Fruit fly (Drosophila melanogaster): ENCODE measurements around the gene Rabex-5.

Rabex-5 gene

DNA sequence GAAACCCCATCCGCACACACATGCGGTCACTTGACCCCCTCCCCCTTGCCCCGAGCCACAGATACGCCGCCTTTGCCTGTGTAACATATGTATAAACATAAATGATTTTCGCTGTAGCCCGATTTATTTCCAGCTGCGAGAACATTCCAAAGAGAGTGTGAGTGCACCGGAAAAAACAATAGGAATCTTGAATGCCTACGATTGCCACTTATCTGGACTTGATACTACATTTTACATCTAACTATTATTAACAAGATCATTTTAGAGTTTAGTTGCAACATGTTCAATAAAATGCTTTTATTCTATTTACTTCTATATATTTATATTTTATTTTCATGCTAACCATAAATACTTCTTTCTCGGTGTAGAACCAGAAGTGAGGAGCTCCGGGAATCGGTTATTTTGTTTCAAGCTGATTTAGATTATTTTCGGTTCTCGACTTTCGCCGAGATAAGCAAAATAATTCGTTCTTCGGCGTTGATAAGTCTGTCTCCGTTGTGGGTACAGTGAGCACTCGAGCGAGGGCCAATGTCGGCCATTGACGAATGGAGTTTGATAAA, 4.4 kb downstream of the Rabex-5 start:
- peak; percentile 95 for TF ChIP-seq noc (tag; optimal IDR thresholded peaks at IDR 0.05)

dm6 chr3L:1302234-1302949, 6.7 kb downstream of the Rabex-5 start, which contains the start of the genes Rac1 and Acat2:
Rac1 (minus strand) TSS chr3L:1302683.
Acat2 (plus strand) TSS chr3L:1302944.
- no peak for TF ChIP-seq noc (tag; optimal IDR thresholded peaks at IDR 0.05)

DNA sequence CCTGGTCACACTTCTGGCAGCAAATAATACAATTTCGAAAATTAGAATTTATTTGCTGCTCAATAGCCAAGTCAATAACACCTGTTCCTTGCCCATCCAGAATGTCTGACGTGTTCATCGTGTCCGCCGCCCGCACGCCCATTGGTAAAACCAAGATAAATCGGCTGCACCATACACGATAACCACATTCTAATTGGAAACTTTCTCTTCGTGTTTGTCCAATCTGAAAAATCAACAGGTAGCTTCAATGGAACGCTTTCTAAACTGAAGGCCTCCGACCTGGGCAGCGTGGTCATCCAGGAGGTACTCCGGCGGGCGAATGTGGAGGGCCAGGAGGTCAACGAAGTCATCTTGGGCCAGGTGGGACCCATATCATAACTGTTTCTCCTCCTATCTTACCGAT, 7.2 kb downstream of the Rabex-5 start:
- no peak for TF ChIP-seq noc (tag; optimal IDR thresholded peaks at IDR 0.05)

DNA sequence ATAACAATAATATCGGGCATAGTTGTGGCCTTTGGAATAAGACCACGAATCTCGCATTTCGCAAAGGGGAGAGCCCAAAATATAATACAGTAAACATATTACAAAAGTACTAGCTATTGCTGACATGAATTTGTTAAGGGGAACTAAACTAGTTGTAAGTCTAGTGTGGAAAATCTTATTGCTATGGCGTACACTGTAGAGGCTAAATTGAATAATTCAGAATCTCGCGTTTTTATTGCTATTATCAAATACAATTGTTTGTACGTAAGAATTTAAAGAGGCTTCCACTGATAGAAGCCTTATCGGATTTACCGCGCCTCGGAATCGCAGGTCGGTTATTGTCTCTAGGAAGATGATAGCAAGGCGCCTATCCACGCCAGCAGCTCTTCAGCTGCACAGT, 9.6 kb downstream of the Rabex-5 start:
- peak; percentile 73 for TF ChIP-seq noc (tag; optimal IDR thresholded peaks at IDR 0.05)

dm6 chr3L:1307005-1307632, 11.4 kb downstream of the Rabex-5 start, which contains the start of the genes Ctr9 and Nt5a:
Ctr9 (plus strand) TSS chr3L:1307224.
Nt5a (minus strand) TSS chr3L:1307418.
- TF ChIP-seq noc (tag; optimal IDR thresholded peaks at IDR 0.05): peak; percentile 40

DNA sequence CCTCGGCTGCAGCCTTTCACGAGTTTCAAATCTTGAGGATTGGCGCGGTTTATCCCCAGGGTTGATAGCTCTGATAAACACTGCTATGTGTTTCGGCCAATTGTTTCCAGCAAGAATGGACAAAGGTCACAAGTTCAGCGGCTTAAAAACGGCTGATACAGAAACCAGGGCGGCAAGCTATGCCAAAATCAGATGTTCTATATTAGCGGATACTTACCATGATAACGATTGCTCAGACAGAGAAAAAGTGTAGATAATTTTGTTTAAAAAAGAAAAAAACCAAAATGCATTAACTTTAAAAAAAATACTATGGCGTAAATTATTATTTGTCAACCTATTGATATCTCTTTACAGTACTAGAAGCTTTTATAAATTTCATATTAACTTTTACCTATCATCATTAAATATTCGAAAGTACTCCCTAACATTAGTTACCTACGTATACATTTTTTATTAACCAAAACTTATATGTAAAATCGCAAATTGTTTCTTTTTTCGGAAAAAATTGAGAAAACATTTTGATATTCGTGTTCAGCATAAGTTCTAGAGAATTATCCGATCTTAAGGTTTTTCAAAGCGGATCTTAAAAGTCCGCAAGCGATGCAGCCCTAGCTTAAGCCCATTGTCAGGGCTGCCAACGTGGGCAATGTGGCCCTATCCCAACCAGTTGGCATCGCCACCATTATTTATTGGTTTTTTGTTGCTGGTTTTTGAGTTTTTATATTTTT, 17.5 kb downstream of the Rabex-5 start, which contains the start of the genes sturkopf and Herc4:
TSS of gene sturkopf (minus strand) at position 339 of the 728 bp plus-strand sequence.
TSS of gene Herc4 (plus strand) at position 658 of the 728 bp plus-strand sequence.
- TF ChIP-seq noc (tag; optimal IDR thresholded peaks at IDR 0.05): peak; percentile 72

dm6 chr3L:1318241-1318640, 22.5 kb downstream of the Rabex-5 start, which contains the start of gene Myo61F:
Myo61F (plus strand) TSS chr3L:1318480.
- no peak for TF ChIP-seq noc (tag; optimal IDR thresholded peaks at IDR 0.05)

dm6 chr3L:1319097-1319725, 23.5 kb downstream of the Rabex-5 start:
- TF ChIP-seq noc (tag; optimal IDR thresholded peaks at IDR 0.05): peak; percentile 47

DNA sequence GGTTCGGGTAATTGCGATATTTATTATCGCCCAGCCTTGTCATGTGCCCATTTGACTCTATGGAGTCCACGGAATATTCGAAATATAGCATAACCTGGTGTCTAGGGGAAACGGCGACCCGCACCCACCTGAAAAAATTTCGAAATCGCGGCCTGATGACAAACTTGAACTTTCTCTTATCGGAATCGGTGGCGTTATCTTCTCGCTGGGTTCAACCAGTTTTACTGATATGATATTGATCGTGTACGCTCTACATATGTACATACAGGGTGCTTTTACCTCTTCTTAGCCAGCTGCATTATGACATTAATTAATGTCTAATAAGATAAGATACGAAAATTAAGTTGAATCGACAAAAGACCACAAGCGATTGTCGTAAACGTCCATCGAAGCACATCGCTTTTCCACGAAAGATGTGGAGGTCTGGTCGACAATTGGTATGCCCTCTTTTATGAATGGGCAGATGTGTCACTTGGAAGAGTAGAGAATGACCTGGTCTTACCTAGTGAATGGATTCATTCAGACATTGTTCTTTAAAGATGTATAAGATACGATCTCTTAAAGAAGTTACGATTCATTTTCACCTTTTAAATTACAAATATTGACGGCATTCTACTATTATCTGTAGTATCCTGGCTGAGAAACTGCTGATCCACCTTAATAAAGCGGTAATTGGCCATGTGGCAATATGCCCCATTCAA, 24.7 kb downstream of the Rabex-5 start:
- TF ChIP-seq noc (tag; optimal IDR thresholded peaks at IDR 0.05): peak; percentile 47

DNA sequence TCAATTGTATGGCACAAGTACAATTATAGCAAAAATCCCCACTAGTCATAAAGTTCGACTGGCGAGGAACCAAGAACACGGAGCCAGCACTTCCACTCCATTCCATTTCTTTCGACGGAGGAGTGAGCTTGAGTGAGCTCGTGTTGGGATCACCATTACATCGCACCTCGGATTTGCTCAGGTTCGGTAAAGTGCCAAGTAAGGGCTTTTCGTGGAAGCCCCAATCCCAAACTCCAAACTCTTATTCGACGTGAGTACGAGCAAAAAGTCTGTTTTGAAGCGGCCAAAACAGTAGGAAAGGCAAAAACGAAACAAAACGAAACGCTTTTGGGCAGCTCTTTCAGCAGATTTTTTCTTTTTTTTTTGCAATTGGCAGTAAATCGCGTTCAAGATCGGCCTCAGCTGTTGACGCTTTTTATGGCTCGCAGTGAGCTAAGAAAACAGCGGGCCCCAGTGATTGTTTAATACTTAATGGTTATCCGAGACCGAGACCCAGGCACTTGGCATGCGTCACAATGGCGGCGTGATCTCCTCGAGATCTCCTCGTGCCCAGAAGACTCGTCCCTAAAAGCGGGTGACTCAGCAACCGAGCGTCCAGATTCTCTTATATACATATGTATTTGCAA, 25.3 kb downstream of the Rabex-5 start:
- no peak for TF ChIP-seq noc (tag; optimal IDR thresholded peaks at IDR 0.05)

DNA sequence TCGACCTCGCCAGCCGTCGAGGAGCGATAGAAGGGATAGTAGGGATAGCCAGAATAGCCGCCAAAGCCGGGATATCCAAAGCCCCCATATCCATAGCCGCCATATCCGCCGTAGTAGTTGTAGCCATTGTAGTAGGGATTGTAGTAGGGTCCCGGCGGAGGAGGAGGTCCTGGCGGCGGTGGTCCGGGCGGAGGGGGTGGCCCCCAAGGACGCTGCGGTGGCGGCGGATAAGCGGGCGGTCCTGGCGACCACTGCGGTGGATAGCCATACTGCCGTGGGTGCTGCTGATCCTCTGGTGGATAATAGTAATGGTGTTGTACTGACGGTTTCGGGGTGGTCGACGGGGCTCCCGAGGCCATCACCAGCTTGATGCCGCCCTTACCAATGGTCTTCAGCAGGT, 26.4 kb downstream of the Rabex-5 start:
- no peak for TF ChIP-seq noc (tag; optimal IDR thresholded peaks at IDR 0.05)

DNA sequence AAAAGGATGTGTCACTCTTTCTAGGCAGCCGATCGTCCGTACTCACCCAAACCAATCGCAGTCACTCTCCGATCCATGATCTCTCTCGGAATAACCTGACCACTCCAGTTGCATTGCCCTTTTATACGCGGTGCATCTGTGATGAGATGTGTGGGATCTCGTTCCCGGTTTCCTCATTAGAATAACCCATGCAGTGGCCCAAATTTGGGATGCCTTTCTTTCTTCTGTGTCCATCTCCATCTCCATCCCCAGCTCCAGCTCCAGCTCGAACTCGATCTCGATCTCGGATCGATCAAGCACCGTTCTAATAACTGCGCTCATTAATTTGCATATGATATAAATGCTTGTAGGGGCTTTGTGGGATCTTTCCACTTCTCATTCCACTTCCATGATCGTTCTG, 27.0 kb downstream of the Rabex-5 start, which contains the start of gene CG9184:
TSS of gene CG9184 (minus strand) at position 101 of the 400 bp plus-strand sequence.
- TF ChIP-seq noc (tag; optimal IDR thresholded peaks at IDR 0.05): no peak

DNA sequence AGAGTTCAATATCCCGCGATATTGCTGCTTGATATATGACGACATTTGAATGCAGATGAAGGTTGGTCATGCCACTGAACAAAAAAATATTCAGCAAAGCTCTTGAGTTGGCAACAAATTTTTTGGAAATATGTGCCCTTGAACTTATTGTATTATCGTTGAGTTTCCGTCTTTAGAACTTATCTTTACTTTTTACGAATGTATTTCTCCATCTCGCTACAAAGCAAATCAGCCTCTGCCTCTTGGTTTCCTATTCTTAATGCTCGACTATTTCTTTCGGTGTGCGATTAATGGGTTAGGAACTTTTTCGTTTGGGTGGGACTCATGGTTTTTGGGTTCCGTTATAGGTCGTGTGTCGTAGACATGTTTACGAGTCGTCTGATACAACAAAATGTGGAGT, 27.4 kb downstream of the Rabex-5 start:
- peak; percentile 14 for TF ChIP-seq noc (tag; optimal IDR thresholded peaks at IDR 0.05)

Measured in whole organism, larva.